Worm (Caenorhabditis elegans): ENCODE data around the gene C48B4.7.

The C48B4.7 gene

DNA sequence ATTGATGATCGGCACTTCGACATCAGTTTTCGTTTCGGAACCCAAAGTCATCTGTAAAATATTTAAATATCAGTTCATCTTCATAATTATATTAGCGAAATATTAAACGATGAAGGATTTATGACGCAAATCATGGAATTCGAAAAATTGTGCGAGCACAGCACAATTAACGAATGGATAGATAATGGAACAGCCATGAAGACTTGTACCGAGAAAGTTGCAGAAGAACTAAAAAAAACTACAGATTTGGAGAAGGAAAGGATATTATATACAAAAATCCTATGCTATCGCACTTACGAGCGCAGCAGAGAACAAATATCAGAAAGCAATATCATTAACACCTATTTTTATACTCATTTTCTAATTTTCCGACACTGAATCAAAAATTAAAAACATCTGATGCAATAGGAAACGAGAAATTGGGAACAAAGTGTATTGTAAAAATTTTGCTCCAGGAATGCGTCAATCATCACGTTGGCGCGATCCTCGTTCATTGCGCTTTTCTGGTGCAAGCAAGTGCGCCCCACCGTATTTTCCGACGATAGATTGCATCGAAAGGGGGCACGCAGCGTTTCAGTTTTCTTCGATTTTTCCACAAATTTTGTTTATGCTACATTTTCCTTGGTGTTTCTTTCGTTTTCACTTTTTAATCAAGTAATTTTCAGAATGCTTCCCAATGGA, 37.7 kb downstream of the C48B4.7 start, which contains the start of the genes clu-1 and prp-40 (continued):
- peak; percentile 49 to 69 for TF ChIP-seq hif-1 (tag; optimal IDR thresholded peaks at IDR 0.05)
- TF ChIP-seq nhr-48 (tag; optimal IDR thresholded peaks at IDR 0.05), result peak; percentile 40
- no peak for TF ChIP-seq dmd-9 (GFP tag; IDR thresholded peaks at IDR 0.05)
- peak; percentile 48; the same call in 1 of the 2 replicates for TF ChIP-seq ctbp-1 (GFP tag; IDR thresholded peaks at IDR 0.05)
- TF ChIP-seq nhr-76 (tag; optimal IDR thresholded peaks at IDR 0.05), result no peak
- peak; percentile 20 for TF ChIP-seq lin-15B (tag; optimal IDR thresholded peaks at IDR 0.05)
- peak; percentile 76 for TF ChIP-seq fkh-10 (GFP tag; optimal IDR thresholded peaks at IDR 0.05)
- TF ChIP-seq pha-4 (GFP tag; IDR thresholded peaks at IDR 0.05), result peak; percentile 25; the same call in 1 of the 2 replicates
- peak; percentile 78 for TF ChIP-seq pha-4 (tag; optimal IDR thresholded peaks at IDR 0.05)
- TF ChIP-seq spr-3 (GFP tag; optimal IDR thresholded peaks at IDR 0.05), result peak; percentile 27
- peak; percentile 90 for TF ChIP-seq dve-1 (tag; optimal IDR thresholded peaks at IDR 0.05; ENCODE audit: insufficient read depth)
- TF ChIP-seq nhr-102 (tag; optimal IDR thresholded peaks at IDR 0.05), result peak; percentile 63
- TF ChIP-seq rbr-2 (tag; optimal IDR thresholded peaks at IDR 0.05), result peak; percentile 91
- TF ChIP-seq nhr-6 (tag; optimal IDR thresholded peaks at IDR 0.05), result peak; percentile 91

DNA sequence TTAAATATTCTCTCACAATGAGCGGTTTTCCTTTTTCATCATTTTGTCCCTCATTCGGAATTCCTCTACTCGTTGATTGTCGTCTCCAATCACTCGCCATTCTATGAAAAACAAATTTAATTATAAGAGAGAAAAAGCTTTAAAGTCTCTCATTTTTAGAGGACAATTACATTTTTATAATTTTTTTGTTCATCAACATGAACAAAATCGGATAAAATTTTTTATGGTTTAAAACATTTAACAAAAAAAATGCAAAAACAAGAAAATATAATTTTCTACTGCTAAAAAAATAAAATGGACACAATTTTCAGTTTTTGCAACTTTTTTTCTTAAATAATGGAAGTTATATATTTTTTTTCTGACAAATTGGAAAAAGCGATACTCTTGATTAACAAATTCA, 43.1 kb downstream of the C48B4.7 start, which contains the start of gene F55H2.7:
F55H2.7 (minus strand) TSS at position 101 of the 400 bp plus-strand sequence.
- TF ChIP-seq daf-16 (GFP tag; optimal IDR thresholded peaks at IDR 0.05), result no peak
- peak; percentile 5 for TF ChIP-seq daf-16 (tag; optimal IDR thresholded peaks at IDR 0.05)
- no peak for TF ChIP-seq dve-1 (tag; optimal IDR thresholded peaks at IDR 0.05; ENCODE audit: insufficient read depth)

DNA sequence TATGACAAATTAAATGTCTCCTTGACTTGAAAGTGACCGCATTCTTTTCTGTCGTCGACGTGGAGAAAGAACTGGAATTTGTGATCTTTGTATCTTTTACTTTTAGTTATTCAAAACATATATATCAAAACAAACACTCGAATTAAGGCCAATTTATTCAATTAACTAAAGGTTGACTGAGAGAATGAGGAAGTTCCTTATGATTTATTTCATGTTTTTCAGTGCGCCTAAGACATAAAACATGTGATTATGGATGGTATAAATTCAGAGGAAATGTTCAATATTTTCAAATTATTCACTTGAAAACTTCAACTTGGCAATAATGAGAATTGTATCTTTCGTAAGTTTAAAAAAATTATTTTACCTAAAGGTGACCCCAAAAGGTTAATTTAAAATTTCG, 45.7 kb downstream of the C48B4.7 start, which contains the start of gene F55H2.8:
F55H2.8 (plus strand) TSS at position 301 of the 400 bp plus-strand sequence.
- TF ChIP-seq F44E2.7 (GFP tag; IDR thresholded peaks at IDR 0.05) (no peak), spr-1 (tag; optimal IDR thresholded peaks at IDR 0.05) (no peak), ZK546.5 (tag; optimal IDR thresholded peaks at IDR 0.05) (no peak), tag-97 (GFP tag; IDR thresholded peaks at IDR 0.05) (no peak), nhr-76 (tag; optimal IDR thresholded peaks at IDR 0.05) (no peak), ceh-44 (GFP tag; IDR thresholded peaks at IDR 0.05) (no peak), hmg-1.1 (GFP tag; IDR thresholded peaks at IDR 0.05) (no peak), Y48G9A.11 (GFP tag; IDR thresholded peaks at IDR 0.05) (no peak), unc-130 (GFP tag; optimal IDR thresholded peaks at IDR 0.05) (no peak)

DNA sequence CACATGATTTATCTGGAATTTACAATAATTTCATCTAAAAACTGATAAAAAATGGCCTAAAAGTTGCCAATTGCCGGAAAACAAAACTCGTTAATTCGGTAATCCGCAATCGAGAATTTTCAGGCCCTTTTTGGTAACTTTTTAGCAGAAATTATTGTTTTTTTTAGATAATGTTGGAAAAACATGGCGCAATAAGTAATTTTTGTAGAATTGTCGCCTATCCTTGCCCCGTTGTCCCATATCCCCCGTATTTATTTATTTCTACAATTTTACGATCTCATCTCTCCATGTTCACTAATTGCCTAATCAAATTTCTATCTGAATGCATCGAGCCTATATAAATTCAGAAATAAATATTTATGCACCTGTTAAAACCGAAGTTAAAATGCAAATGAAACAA, 46.2 kb downstream of the C48B4.7 start:
- no peak for TF ChIP-seq ama-1 (optimal IDR thresholded peaks at IDR 0.05)
- TF ChIP-seq hmg-1.1 (GFP tag; IDR thresholded peaks at IDR 0.05), result 0 out of 2 replicates have a peak, but pooled peaks have one; percentile 19

DNA sequence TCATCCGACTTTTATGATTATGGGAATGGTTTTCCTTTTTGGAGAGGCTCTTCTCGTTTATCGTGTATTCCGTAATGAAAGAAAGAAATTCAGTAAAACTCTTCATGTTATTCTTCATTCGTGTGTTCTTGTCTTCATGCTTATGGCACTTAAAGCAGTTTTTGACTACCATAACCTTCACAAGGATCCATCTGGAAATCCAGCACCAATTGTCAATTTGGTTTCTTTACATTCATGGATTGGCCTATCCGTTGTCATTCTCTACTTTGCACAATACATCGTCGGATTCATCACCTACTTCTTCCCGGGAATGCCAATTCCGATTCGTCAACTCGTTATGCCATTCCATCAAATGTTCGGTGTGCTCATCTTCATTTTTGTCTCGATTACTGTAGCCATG, 47.6 kb downstream of the C48B4.7 start:
- TF ChIP-seq aha-1 (tag) (peak; percentile 95), unc-62 (GFP tag; optimal IDR thresholded peaks at IDR 0.05 in 1 of 2) (no peak), unc-62 (tag; optimal IDR thresholded peaks at IDR 0.05) (no peak)

DNA sequence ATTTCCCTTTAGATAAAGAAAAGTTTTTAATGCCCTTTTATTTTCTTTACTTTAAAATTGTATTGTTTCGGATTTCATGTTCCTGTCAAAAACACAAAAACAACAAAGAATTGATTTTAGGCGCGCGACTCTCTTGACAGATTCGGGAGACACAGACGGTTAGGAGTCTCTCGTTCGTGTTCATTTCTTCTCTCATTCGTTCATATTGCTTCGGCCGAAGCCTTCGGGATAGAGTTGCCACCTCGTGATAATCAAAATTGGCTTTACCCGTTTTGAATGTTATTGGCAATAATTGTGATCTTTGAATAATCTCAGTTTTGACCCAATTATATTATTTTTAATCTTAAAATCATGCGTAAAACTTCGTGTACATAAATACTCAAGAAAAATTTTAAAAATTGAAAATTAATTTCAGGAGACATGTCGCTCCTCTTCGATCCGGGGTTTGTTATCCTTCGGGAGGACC, 48.1 kb downstream of the C48B4.7 start, which contains the start of gene F55H2.5:
F55H2.5 (plus strand) TSS at position 416 of the 466 bp plus-strand sequence.
- TF ChIP-seq lin-29 (GFP tag; IDR thresholded peaks at IDR 0.05) (no peak), ceh-82 (tag; optimal IDR thresholded peaks at IDR 0.05) (no peak), T26A8.4 (GFP tag; IDR thresholded peaks at IDR 0.05) (no peak), zip-11 (GFP tag; IDR thresholded peaks at IDR 0.05) (no peak), mes-2 (tag; optimal IDR thresholded peaks at IDR 0.05; ENCODE audit: poor library complexity, severe bottlenecking) (no peak), ceh-44 (GFP tag; IDR thresholded peaks at IDR 0.05) (no peak), zfp-3 (GFP tag; conservative IDR thresholded peaks at IDR 0.05) (no peak), nhr-25 (tag; optimal IDR thresholded peaks at IDR 0.05; ENCODE audit: borderline replicate concordance, insufficient read depth) (no peak), jun-1 (tag; optimal IDR thresholded peaks at IDR 0.05) (no peak), lin-13 (GFP tag; optimal IDR thresholded peaks at IDR 0.05) (no peak), Y5F2A.4 (GFP tag; optimal IDR thresholded peaks at IDR 0.05) (no peak), mdl-1 (tag; optimal IDR thresholded peaks at IDR 0.05) (peak in 1 of 2 experiments; percentile 20), nhr-237 (tag; optimal IDR thresholded peaks at IDR 0.05) (no peak), lin-38 (GFP tag; IDR thresholded peaks at IDR 0.05) (no peak), ceh-62 (tag; optimal IDR thresholded peaks at IDR 0.05) (no peak), nhr-28 (tag; optimal IDR thresholded peaks at IDR 0.05) (peak; percentile 11)

All from whole organism, L4 larva.